Worm (Caenorhabditis elegans): ENCODE measurements around the gene C30G7.3.

The C30G7.3 gene

ce11 chrV:14992627-14993117 is 47.2 kb upstream of the C30G7.3 start, which contains the start of gene T01C3.3 (continued):
- TF ChIP-seq zfp-3 (GFP tag; conservative IDR thresholded peaks at IDR 0.05) (no peak), ceh-82 (tag; optimal IDR thresholded peaks at IDR 0.05) (no peak), nhr-77 (tag; optimal IDR thresholded peaks at IDR 0.05) (no peak)

- TF ChIP-seq F44E2.7 (GFP tag; IDR thresholded peaks at IDR 0.05) (no peak), unc-62 (GFP tag; optimal IDR thresholded peaks at IDR 0.05 in 1 of 2) (no peak), unc-62 (tag; optimal IDR thresholded peaks at IDR 0.05) (no peak), Y48G9A.11 (GFP tag; IDR thresholded peaks at IDR 0.05) (peak; percentile 46; the same call in 1 of the 2 replicates), arid-1 (GFP tag; conservative IDR thresholded peaks at IDR 0.05) (no peak), spr-3 (GFP tag; optimal IDR thresholded peaks at IDR 0.05) (no peak), dmd-8 (GFP tag; IDR thresholded peaks at IDR 0.05) (no peak), F49E8.2 (tag; optimal IDR thresholded peaks at IDR 0.05; ENCODE audit: borderline replicate concordance) (peak; percentile 16), tag-97 (GFP tag; IDR thresholded peaks at IDR 0.05) (no peak), nhr-28 (tag; optimal IDR thresholded peaks at IDR 0.05) (no peak), mxl-2 (GFP tag; conservative IDR thresholded peaks at IDR 0.05) (no peak), egl-43 (GFP tag; IDR thresholded peaks at IDR 0.05) (no peak), nhr-76 (tag; optimal IDR thresholded peaks at IDR 0.05) (no peak), ces-1 (GFP tag; optimal IDR thresholded peaks at IDR 0.05) (no peak), zfp-2 (tag; optimal IDR thresholded peaks at IDR 0.05) (no peak), unc-130 (GFP tag; optimal IDR thresholded peaks at IDR 0.05) (peak; percentile 1), nhr-41 (GFP tag; IDR thresholded peaks at IDR 0.05) (no peak), aha-1 (tag) (peak; percentile 75), nhr-48 (tag; optimal IDR thresholded peaks at IDR 0.05) (no peak), cey-2 (tag; optimal IDR thresholded peaks at IDR 0.05; ENCODE audit: borderline replicate concordance, insufficient read depth) (no peak), nhr-6 (tag; optimal IDR thresholded peaks at IDR 0.05) (no peak), madf-5 (GFP tag; IDR thresholded peaks at IDR 0.05) (no peak), lin-13 (GFP tag; optimal IDR thresholded peaks at IDR 0.05) (no peak), attf-4 (tag; optimal IDR thresholded peaks at IDR 0.05) (no peak), sdz-12 (GFP tag; optimal IDR thresholded peaks at IDR 0.05) (no peak)
Observed at ce11 chrV:14991489-14991888, 46.0 kb upstream of the C30G7.3 start.

- peak; percentile 70 for TF ChIP-seq R02D3.7 (tag; optimal IDR thresholded peaks at IDR 0.05)
- no peak for TF ChIP-seq arid-1 (GFP tag; conservative IDR thresholded peaks at IDR 0.05)
- TF ChIP-seq daf-16 (GFP tag; optimal IDR thresholded peaks at IDR 0.05), result no peak
- TF ChIP-seq daf-16 (tag; optimal IDR thresholded peaks at IDR 0.05), result peak; percentile 32
- no peak for TF ChIP-seq ceh-20 (GFP tag; IDR thresholded peaks at IDR 0.05)
- TF ChIP-seq nhr-102 (tag; optimal IDR thresholded peaks at IDR 0.05), result no peak
- peak; percentile 31 for TF ChIP-seq dve-1 (tag; optimal IDR thresholded peaks at IDR 0.05; ENCODE audit: insufficient read depth)
- no peak for TF ChIP-seq D1046.2 (GFP tag; IDR thresholded peaks at IDR 0.05)
- TF ChIP-seq nhr-48 (tag; optimal IDR thresholded peaks at IDR 0.05), result no peak
- peak; percentile 51 for TF ChIP-seq mes-2 (tag; optimal IDR thresholded peaks at IDR 0.05; ENCODE audit: poor library complexity, severe bottlenecking)
- TF ChIP-seq unc-130 (GFP tag; optimal IDR thresholded peaks at IDR 0.05), result no peak
- TF ChIP-seq lin-38 (GFP tag; IDR thresholded peaks at IDR 0.05), result peak; percentile 48
- TF ChIP-seq Y48G9A.11 (GFP tag; IDR thresholded peaks at IDR 0.05), result peak; percentile 93
- TF ChIP-seq hlh-11 (tag; optimal IDR thresholded peaks at IDR 0.05), result no peak
- peak; percentile 83 for TF ChIP-seq dpl-1 (GFP tag; optimal IDR thresholded peaks at IDR 0.05)
- TF ChIP-seq T20F7.1 (GFP tag; optimal IDR thresholded peaks at IDR 0.05), result peak; percentile 95
- peak in 1 of 2 experiments; percentile 58 for TF ChIP-seq lsy-2 (tag; optimal IDR thresholded peaks at IDR 0.05)
- TF ChIP-seq jun-1 (tag; optimal IDR thresholded peaks at IDR 0.05), result no peak
Observed at ce11 chrV:14990843-14991242, 45.3 kb upstream of the C30G7.3 start, which contains the start of the genes cdt-2 and T01C3.2. Gene cdt-2 (minus strand): TSS chrV:14991126. Gene T01C3.2 (plus strand): TSS chrV:14991168.

All from whole organism, L4 larva.